Fruit fly (Drosophila melanogaster): ENCODE measurements around the gene CG8119.

Gene CG8119

DNA sequence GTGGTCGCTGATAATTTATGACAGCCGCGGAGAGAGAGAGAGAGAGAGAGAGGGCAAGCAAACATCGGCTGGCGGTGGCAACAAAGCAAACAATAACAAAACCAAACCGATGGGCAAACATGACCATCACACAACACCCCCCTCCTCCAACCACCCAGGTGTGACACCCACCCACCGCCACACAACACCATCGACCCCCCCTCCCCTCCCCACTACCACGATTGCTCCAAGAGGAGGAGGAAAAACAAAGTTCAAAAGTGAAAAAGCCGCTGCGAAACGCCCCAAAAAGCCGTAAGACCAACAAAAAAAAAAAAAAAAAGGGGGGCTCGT, 42.8 kb upstream of the CG8119 start:
- TF ChIP-seq Pif1A (GFP tag; optimal IDR thresholded peaks at IDR 0.05): no peak
- no peak for TF ChIP-seq CG10348 (GFP tag; IDR thresholded peaks at IDR 0.05)
- no peak for TF ChIP-seq CG14655 (GFP tag; optimal IDR thresholded peaks at IDR 0.05)
- no peak for TF ChIP-seq fd96Ca (GFP tag; IDR thresholded peaks at IDR 0.05)
- no peak for TF ChIP-seq Snoo (tag; optimal IDR thresholded peaks at IDR 0.05)
- TF ChIP-seq CG9948 (tag; optimal IDR thresholded peaks at IDR 0.05): no peak
- TF ChIP-seq rn (GFP tag; IDR thresholded peaks at IDR 0.05): no peak
- TF ChIP-seq CG34367 (tag; optimal IDR thresholded peaks at IDR 0.05): no peak
- no peak for TF ChIP-seq CG8159 (tag; optimal IDR thresholded peaks at IDR 0.05)
- no peak for TF ChIP-seq CG17806 (tag; optimal IDR thresholded peaks at IDR 0.05)
- no peak for TF ChIP-seq CG15710 (tag; optimal IDR thresholded peaks at IDR 0.05)
- no peak for TF ChIP-seq CG32121 (GFP tag; IDR thresholded peaks at IDR 0.05)
- no peak for TF ChIP-seq CG13204 (GFP tag; optimal IDR thresholded peaks at IDR 0.05)

DNA sequence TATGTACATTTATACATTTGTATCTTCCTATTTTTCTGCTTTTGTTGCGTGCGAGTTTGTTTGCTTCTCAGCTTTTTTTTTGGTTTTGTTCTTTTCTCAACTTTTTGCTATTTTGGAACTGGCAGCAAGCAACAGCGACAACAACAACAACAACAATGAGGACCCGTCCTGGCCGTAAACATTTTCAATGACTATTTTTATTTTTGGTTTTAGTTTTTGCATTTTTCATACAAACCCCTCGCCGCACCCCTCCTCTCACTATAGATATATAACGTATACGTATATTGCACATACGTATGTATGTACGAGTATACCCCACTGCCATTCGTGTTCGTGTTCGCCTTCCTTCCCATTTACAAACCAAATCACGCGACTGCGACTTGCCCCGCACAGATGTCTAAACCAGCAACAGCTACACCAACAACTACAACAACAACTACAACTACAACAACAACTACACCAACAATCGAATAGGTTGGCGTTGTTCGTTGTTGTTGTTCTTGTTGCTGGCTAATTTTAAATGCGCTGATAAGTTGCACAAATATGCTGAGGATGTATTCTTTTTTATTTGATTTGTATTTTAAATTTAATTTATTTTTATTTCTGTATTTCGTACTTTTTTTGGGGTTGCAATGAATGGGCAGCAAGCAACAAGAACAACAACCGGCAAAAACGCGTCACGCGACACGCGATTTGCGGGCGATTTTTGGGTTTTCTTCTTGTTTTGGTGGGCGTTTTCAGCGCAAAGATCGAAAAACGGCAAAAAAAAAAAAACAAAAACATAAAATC, 41.8 kb upstream of the CG8119 start:
- TF ChIP-seq Snoo (tag; optimal IDR thresholded peaks at IDR 0.05) (no peak), CG14655 (GFP tag; optimal IDR thresholded peaks at IDR 0.05) (peak; percentile 67), CG12605 (GFP tag; IDR thresholded peaks at IDR 0.05) (peak; percentile 75; the same call in 1 of the 2 replicates), CG10348 (GFP tag; IDR thresholded peaks at IDR 0.05) (no peak), CG8159 (tag; optimal IDR thresholded peaks at IDR 0.05) (peak; percentile 33), D1 (tag; optimal IDR thresholded peaks at IDR 0.05) (no peak), CG34367 (tag; optimal IDR thresholded peaks at IDR 0.05) (peak; percentile 34), Ets98B (GFP tag; IDR thresholded peaks at IDR 0.05) (peak; percentile 44), CG13204 (GFP tag; optimal IDR thresholded peaks at IDR 0.05) (peak; percentile 57), gl (tag; optimal IDR thresholded peaks at IDR 0.05) (peak; percentile 59), Pif1A (GFP tag; optimal IDR thresholded peaks at IDR 0.05) (peak; percentile 4), CG9948 (tag; optimal IDR thresholded peaks at IDR 0.05) (no peak), rn (GFP tag; IDR thresholded peaks at IDR 0.05) (no peak), EcR (GFP tag; optimal IDR thresholded peaks at IDR 0.05) (no peak), CG32121 (GFP tag; IDR thresholded peaks at IDR 0.05) (peak; percentile 64), CG15710 (tag; optimal IDR thresholded peaks at IDR 0.05) (peak; percentile 35), Pif1B (GFP tag; optimal IDR thresholded peaks at IDR 0.05) (peak; percentile 3), CG8301 (tag; optimal IDR thresholded peaks at IDR 0.05) (peak; percentile 52), CG17806 (tag; optimal IDR thresholded peaks at IDR 0.05) (peak; percentile 6), CG4496 (GFP tag; IDR thresholded peaks at IDR 0.05) (peak; percentile 76), fd96Ca (GFP tag; IDR thresholded peaks at IDR 0.05) (peak; percentile 78)

dm6 chrX:15622970-15623402, 39.4 kb upstream of the CG8119 start:
- peak; percentile 69 for TF ChIP-seq CG15710 (tag; optimal IDR thresholded peaks at IDR 0.05)
- TF ChIP-seq EcR (GFP tag; optimal IDR thresholded peaks at IDR 0.05): no peak
- TF ChIP-seq gl (tag; optimal IDR thresholded peaks at IDR 0.05): peak; percentile 53
- 0 out of 2 replicates have a peak, but pooled peaks have one; percentile 5 for TF ChIP-seq CG10348 (GFP tag; IDR thresholded peaks at IDR 0.05)
- peak; percentile 82 for TF ChIP-seq CG14655 (GFP tag; optimal IDR thresholded peaks at IDR 0.05)
- peak; percentile 90 for TF ChIP-seq Ets98B (GFP tag; IDR thresholded peaks at IDR 0.05)
- peak; percentile 95 for TF ChIP-seq CG4496 (GFP tag; IDR thresholded peaks at IDR 0.05)
- TF ChIP-seq fd96Ca (GFP tag; IDR thresholded peaks at IDR 0.05): peak; percentile 90
- TF ChIP-seq CG17806 (tag; optimal IDR thresholded peaks at IDR 0.05): peak; percentile 62
- peak; percentile 60 for TF ChIP-seq CG34367 (tag; optimal IDR thresholded peaks at IDR 0.05)
- TF ChIP-seq rn (GFP tag; IDR thresholded peaks at IDR 0.05): peak; percentile 62; the same call in 1 of the 2 replicates
- TF ChIP-seq CG13204 (GFP tag; optimal IDR thresholded peaks at IDR 0.05): peak; percentile 57
- TF ChIP-seq CG12605 (GFP tag; IDR thresholded peaks at IDR 0.05): peak; percentile 90
- TF ChIP-seq CG9948 (tag; optimal IDR thresholded peaks at IDR 0.05): peak; percentile 55
- peak; percentile 74 for TF ChIP-seq Snoo (tag; optimal IDR thresholded peaks at IDR 0.05)
- TF ChIP-seq Pif1A (GFP tag; optimal IDR thresholded peaks at IDR 0.05): peak; percentile 86
- TF ChIP-seq D1 (tag; optimal IDR thresholded peaks at IDR 0.05): no peak
- peak; percentile 68 for TF ChIP-seq CG8159 (tag; optimal IDR thresholded peaks at IDR 0.05)
- TF ChIP-seq CG8301 (tag; optimal IDR thresholded peaks at IDR 0.05): peak; percentile 80
- peak; percentile 91 for TF ChIP-seq CG32121 (GFP tag; IDR thresholded peaks at IDR 0.05)
- peak; percentile 83 for TF ChIP-seq Pif1B (GFP tag; optimal IDR thresholded peaks at IDR 0.05)

- TF ChIP-seq CG12605 (GFP tag; IDR thresholded peaks at IDR 0.05) (no peak), CG32121 (GFP tag; IDR thresholded peaks at IDR 0.05) (no peak; the same call in 1 of the 2 replicates), Pif1B (GFP tag; optimal IDR thresholded peaks at IDR 0.05) (no peak), CG15710 (tag; optimal IDR thresholded peaks at IDR 0.05) (no peak), fd96Ca (GFP tag; IDR thresholded peaks at IDR 0.05) (no peak), rn (GFP tag; IDR thresholded peaks at IDR 0.05) (no peak), Pif1A (GFP tag; optimal IDR thresholded peaks at IDR 0.05) (no peak), CG13204 (GFP tag; optimal IDR thresholded peaks at IDR 0.05) (no peak), CG14655 (GFP tag; optimal IDR thresholded peaks at IDR 0.05) (no peak), gl (tag; optimal IDR thresholded peaks at IDR 0.05) (no peak), CG8159 (tag; optimal IDR thresholded peaks at IDR 0.05) (no peak), Ets98B (GFP tag; IDR thresholded peaks at IDR 0.05) (no peak), CG9948 (tag; optimal IDR thresholded peaks at IDR 0.05) (no peak), CG10348 (GFP tag; IDR thresholded peaks at IDR 0.05) (no peak), CG4496 (GFP tag; IDR thresholded peaks at IDR 0.05) (no peak), CG34367 (tag; optimal IDR thresholded peaks at IDR 0.05) (no peak), CG17806 (tag; optimal IDR thresholded peaks at IDR 0.05) (no peak), EcR (GFP tag; optimal IDR thresholded peaks at IDR 0.05) (no peak)
These were observed 38.6 kb upstream of the CG8119 start for dm6 chrX:15623809-15624208.

dm6 chrX:15626279-15626678, 36.1 kb upstream of the CG8119 start:
- peak; percentile 71; the same call in 1 of the 2 replicates for TF ChIP-seq Ets98B (GFP tag; IDR thresholded peaks at IDR 0.05)
- TF ChIP-seq CG32121 (GFP tag; IDR thresholded peaks at IDR 0.05): peak; percentile 63; the same call in 1 of the 2 replicates
- TF ChIP-seq CG4496 (GFP tag; IDR thresholded peaks at IDR 0.05): peak; percentile 74; the same call in 2 of the 3 replicates
- TF ChIP-seq Pif1A (GFP tag; optimal IDR thresholded peaks at IDR 0.05): peak; percentile 1
- no peak for TF ChIP-seq EcR (GFP tag; optimal IDR thresholded peaks at IDR 0.05)
- peak; percentile 6 for TF ChIP-seq Pif1B (GFP tag; optimal IDR thresholded peaks at IDR 0.05)
- TF ChIP-seq CG10348 (GFP tag; IDR thresholded peaks at IDR 0.05): no peak
- peak; percentile 11 for TF ChIP-seq CG13204 (GFP tag; optimal IDR thresholded peaks at IDR 0.05)

Data from whole organism, pupa.